Worm (Caenorhabditis elegans) whole organism, early embryonic: ENCODE measurements around the gene K09C4.9.

Experiments
- B0310.2 ChIP-seq: sonication (generic microtip); optimal IDR thresholded peaks from 2 replicates; lab custom pipeline; 2016; ENCODE audit warnings: mild to moderate bottlenecking, missing genetic modification characterization, missing compliant biosample characterization
- aly-1 ChIP-seq: sonication (generic microtip); optimal IDR thresholded peaks from 2 replicates; lab custom pipeline; 2016; ENCODE audit warnings: missing genetic modification characterization, missing compliant biosample characterization
- ama-1 ChIP-seq: fragments of 150-350 bp; optimal IDR thresholded peaks from 2 replicates; lab custom pipeline; 2014
- ceh-36 ChIP-seq: sonication (generic microtip); optimal IDR thresholded peaks from 2 replicates; lab custom pipeline; 2016; ENCODE audit warnings: missing genetic modification characterization, inconsistent platforms, missing compliant biosample characterization
- ets-7 ChIP-seq: sonication (generic microtip); optimal IDR thresholded peaks from 2 replicates; lab custom pipeline; 2016; ENCODE audit warnings: missing genotype, missing genetic modification characterization, missing compliant biosample characterization
- flt-1 ChIP-seq: fragments of 200-800 bp; sonication (Bioruptor generic); IDR thresholded peaks from 2 replicates; pipeline ENCODE4 v1.3.6; 2022; ENCODE audit warnings: missing genetic modification characterization, missing compliant biosample characterization
- hmg-4 ChIP-seq: fragments of 200-800 bp; sonication (Bioruptor generic); optimal IDR thresholded peaks from 2 replicates; lab custom pipeline; 2018; ENCODE audit warnings: mild to moderate bottlenecking, missing genetic modification characterization, missing compliant biosample characterization
- hnd-1 ChIP-seq: sonication (generic microtip); optimal IDR thresholded peaks from 2 replicates; lab custom pipeline; 2016; ENCODE audit warnings: missing genetic modification characterization, missing compliant biosample characterization
- pes-1 ChIP-seq: fragments of 200-800 bp; sonication (Bioruptor generic); IDR thresholded peaks from 2 replicates; pipeline ENCODE4 v1.3.6; 2022; ENCODE audit warnings: missing genetic modification reagents, missing genetic modification characterization, missing compliant biosample characterization
- scrt-1 ChIP-seq: fragments of 200-800 bp; sonication (Bioruptor generic); IDR thresholded peaks from 2 replicates; pipeline ENCODE4 v1.3.6; 2022; ENCODE audit warnings: missing genetic modification characterization, missing compliant biosample characterization
- sea-1 ChIP-seq: fragments of 200-800 bp; sonication (Bioruptor generic); conservative IDR thresholded peaks from 2 replicates; pipeline ENCODE4 v1.3.6; 2022; ENCODE audit warnings: missing genetic modification characterization, missing compliant biosample characterization
- tbx-11 ChIP-seq: fragments of 200-800 bp; sonication (Bioruptor generic); IDR thresholded peaks from 2 replicates; pipeline ENCODE4 v1.3.6; 2022; ENCODE audit warnings: missing genetic modification characterization, missing compliant biosample characterization
- tbx-37 ChIP-seq: fragments of 200-800 bp; sonication (Bioruptor generic); conservative IDR thresholded peaks from 2 replicates; pipeline ENCODE4 v1.3.6; 2022; ENCODE audit warnings: missing genetic modification reagents, missing genetic modification characterization, missing compliant biosample characterization
- tra-4 ChIP-seq: sonication (generic microtip); optimal IDR thresholded peaks from 2 replicates; lab custom pipeline; 2017; ENCODE audit warnings: missing genetic modification characterization, missing compliant biosample characterization

- TF ChIP-seq tbx-11 (GFP tag; lab: Robert Waterston, UW) (no peak), B0310.2 (tag; lab: Kevin White, UChicago) (no peak), pes-1 (GFP tag; lab: Robert Waterston, UW) (no peak), ama-1 (lab: Kevin White, UChicago) (no peak), scrt-1 (GFP tag; lab: Robert Waterston, UW) (no peak), hnd-1 (tag; lab: Kevin White, UChicago) (no peak), tbx-37 (GFP tag; lab: Robert Waterston, UW) (no peak), ceh-36 (no peak), sea-1 (GFP tag; lab: Robert Waterston, UW) (no peak), ets-7 (no peak), aly-1 (tag; lab: Kevin White, UChicago) (no peak), tra-4 (no peak), flt-1 (GFP tag; lab: Robert Waterston, UW) (no peak), hmg-4 (GFP tag; lab: Kevin White, UChicago) (no peak)
Observed at ce11 chrX:3306594-3307296, 35.2 kb upstream of the K09C4.9 start.
